Worm (Caenorhabditis elegans) whole organism, L4 larva: Measurements from ENCODE around the gene mocs-1.

ENCODE experiments used
- F44E2.7 ChIP-seq: fragments of 200-800 bp; sonication (Bioruptor generic); IDR thresholded peaks from 2 replicates; pipeline ENCODE4 v2.1.2; 2022; ENCODE audit warnings: missing genetic modification characterization, missing compliant biosample characterization
- F49E8.2 ChIP-seq: sonication (generic microtip); optimal IDR thresholded peaks from 2 replicates; lab custom pipeline; 2016; ENCODE audit warnings: missing compliant biosample characterization, mild to moderate bottlenecking, missing genetic modification characterization, borderline replicate concordance
- R02D3.7 ChIP-seq: fragments of 150-350 bp; sonication (generic microtip); optimal IDR thresholded peaks from 3 replicates; lab custom pipeline; 2014; ENCODE audit warnings: missing biosample characterization, missing genetic modification characterization
- T20F7.1 ChIP-seq: fragments of 200-800 bp; sonication (Bioruptor generic); optimal IDR thresholded peaks from 2 replicates; lab custom pipeline; 2018; ENCODE audit warnings: mild to moderate bottlenecking, missing genetic modification characterization, missing compliant biosample characterization
- Y75B8A.6 ChIP-seq: fragments of 200-800 bp; sonication (Bioruptor generic); IDR thresholded peaks from 2 replicates; pipeline ENCODE4 v1.3.6; 2022; ENCODE audit warnings: missing genetic modification reagents, missing genetic modification characterization, missing compliant biosample characterization
- arid-1 ChIP-seq: fragments of 200-800 bp; sonication (Bioruptor generic); conservative IDR thresholded peaks from 2 replicates; pipeline ENCODE4 v1.3.6; 2022; ENCODE audit warnings: missing genetic modification reagents, missing genetic modification characterization, missing compliant biosample characterization
- attf-4 ChIP-seq: sonication (generic microtip); optimal IDR thresholded peaks from 3 replicates; lab custom pipeline; 2017; ENCODE audit warnings: missing biosample characterization, missing genetic modification characterization
- ctbp-1 ChIP-seq: fragments of 200-800 bp; sonication (Bioruptor generic); IDR thresholded peaks from 2 replicates; pipeline ENCODE4 v1.3.6; 2022; ENCODE audit warnings: missing genetic modification reagents, missing genetic modification characterization, missing compliant biosample characterization
- daf-19 ChIP-seq: fragments of 200-800 bp; sonication (Bioruptor generic); conservative IDR thresholded peaks from 2 replicates; pipeline ENCODE4 v1.3.6; 2022; ENCODE audit warnings: missing genetic modification characterization, missing compliant biosample characterization
- dmd-6 ChIP-seq: fragments of 200-800 bp; sonication (Bioruptor generic); IDR thresholded peaks from 2 replicates; pipeline ENCODE4 v1.3.6; 2022; ENCODE audit warnings: missing genetic modification reagents, missing genetic modification characterization, missing compliant biosample characterization
- dpl-1 ChIP-seq: fragments of 150-350 bp; optimal IDR thresholded peaks from 2 replicates; lab custom pipeline; 2014; ENCODE audit warnings: missing biosample characterization, missing genetic modification reagents, missing genetic modification characterization
- dve-1 ChIP-seq: sonication (generic microtip); optimal IDR thresholded peaks from 2 replicates; lab custom pipeline; 2017; ENCODE audit warnings: antibody characterized with exemption, mild to moderate bottlenecking, missing genetic modification characterization, missing compliant biosample characterization; ENCODE audit not compliant: insufficient read depth
- egl-27 ChIP-seq: sonication (generic microtip); optimal IDR thresholded peaks from 3 replicates; lab custom pipeline; 2017; ENCODE audit warnings: missing biosample characterization, missing genetic modification reagents, missing genetic modification characterization
- fkh-10 ChIP-seq: fragments of 150-350 bp; optimal IDR thresholded peaks from 2 replicates; lab custom pipeline; 2014; ENCODE audit warnings: missing biosample characterization, missing genetic modification reagents, missing genetic modification characterization
- hif-1 ChIP-seq, 2 experiments: sonication (generic microtip); optimal IDR thresholded peaks; 2 replicates each; lab custom pipeline; 2016 to 2017; ENCODE audit warnings: missing compliant biosample characterization in 2 of 2, missing genetic modification characterization in 2 of 2, missing genetic modification reagents in 2 of 2, missing genotype in 2 of 2, mild to moderate bottlenecking in 1 of 2
- hlh-11 ChIP-seq: fragments of 200-800 bp; sonication (Bioruptor generic); optimal IDR thresholded peaks from 2 replicates; lab custom pipeline; 2018; ENCODE audit warnings: mild to moderate bottlenecking, missing genetic modification characterization, missing compliant biosample characterization
- hlh-30 ChIP-seq: sonication (generic microtip); optimal IDR thresholded peaks from 2 replicates; lab custom pipeline; 2017; ENCODE audit warnings: antibody characterized with exemption, mild to moderate bottlenecking, missing genetic modification characterization, missing compliant biosample characterization; ENCODE audit not compliant: insufficient read depth
- hmg-1.1 ChIP-seq: fragments of 200-800 bp; sonication (Bioruptor generic); IDR thresholded peaks from 2 replicates; pipeline ENCODE4 v1.3.6; 2022; ENCODE audit warnings: missing genetic modification reagents, missing genetic modification characterization, missing compliant biosample characterization
- madf-5 ChIP-seq, 2 experiments: fragments of 200-800 bp; sonication (Bioruptor generic); IDR thresholded peaks; 2 replicates each; pipeline ENCODE4 v1.3.6; 2022; ENCODE audit warnings: missing compliant biosample characterization in 2 of 2, missing genetic modification characterization in 2 of 2
- mdl-1 ChIP-seq, 2 experiments: fragments of 150-350 bp in 1 of 2; sonication (generic microtip) in 1 of 2; optimal IDR thresholded peaks; 2 replicates each; lab custom pipeline; 2014 to 2017; ENCODE audit warnings: missing biosample characterization in 2 of 2, missing genetic modification characterization in 2 of 2
- mep-1 ChIP-seq: fragments of 150-350 bp; sonication (generic microtip); optimal IDR thresholded peaks from 3 replicates; lab custom pipeline; 2014; ENCODE audit warnings: missing biosample characterization, missing genetic modification characterization
- mxl-3 ChIP-seq: fragments of 200-800 bp; sonication (Bioruptor generic); optimal IDR thresholded peaks from 2 replicates; lab custom pipeline; 2018; ENCODE audit warnings: mild to moderate bottlenecking, missing genetic modification characterization, missing compliant biosample characterization
- nhr-102 ChIP-seq: sonication (generic microtip); optimal IDR thresholded peaks from 2 replicates; lab custom pipeline; 2016; ENCODE audit warnings: mild to moderate bottlenecking, missing genetic modification characterization, moderate library complexity, missing compliant biosample characterization
- nhr-237 ChIP-seq: sonication (generic microtip); optimal IDR thresholded peaks from 2 replicates; lab custom pipeline; 2017; ENCODE audit warnings: missing biosample characterization, missing genetic modification characterization
- nhr-28 ChIP-seq: fragments of 150-350 bp; optimal IDR thresholded peaks from 2 replicates; lab custom pipeline; 2014; ENCODE audit warnings: missing biosample characterization, missing genetic modification characterization
- nhr-42 ChIP-seq: fragments of 200-800 bp; sonication (Bioruptor generic); IDR thresholded peaks from 2 replicates; pipeline ENCODE4 v1.3.6; 2022; ENCODE audit warnings: missing genetic modification characterization, missing compliant biosample characterization
- nhr-48 ChIP-seq: sonication (generic microtip); optimal IDR thresholded peaks from 2 replicates; lab custom pipeline; 2016; ENCODE audit warnings: mild to moderate bottlenecking, missing genetic modification characterization, missing compliant biosample characterization
- nhr-76 ChIP-seq: fragments of 150-350 bp; optimal IDR thresholded peaks from 2 replicates; lab custom pipeline; 2014; ENCODE audit warnings: missing biosample characterization, missing genetic modification characterization
- php-3 ChIP-seq: fragments of 200-800 bp; sonication (Bioruptor generic); IDR thresholded peaks from 2 replicates; pipeline ENCODE4 v1.3.6; 2022; ENCODE audit warnings: missing genetic modification reagents, missing genetic modification characterization, missing compliant biosample characterization
- pqm-1 ChIP-seq: sonication (generic microtip); optimal IDR thresholded peaks from 2 replicates; lab custom pipeline; 2017; ENCODE audit warnings: missing biosample characterization, missing genetic modification characterization
- sdz-12 ChIP-seq: fragments of 200-800 bp; sonication (Bioruptor generic); optimal IDR thresholded peaks from 2 replicates; lab custom pipeline; 2018; ENCODE audit warnings: mild to moderate bottlenecking, missing genetic modification characterization, missing compliant biosample characterization
- set-16 ChIP-seq: fragments of 200-800 bp; sonication (Bioruptor generic); IDR thresholded peaks from 2 replicates; pipeline ENCODE4 v1.3.6; 2022; ENCODE audit warnings: missing genetic modification reagents, missing genetic modification characterization, missing compliant biosample characterization
- snpc-4 ChIP-seq: fragments of 150-350 bp; optimal IDR thresholded peaks from 2 replicates; lab custom pipeline; 2014; ENCODE audit warnings: missing biosample characterization, missing genetic modification characterization
- unc-39 ChIP-seq: sonication (generic microtip); optimal IDR thresholded peaks from 2 replicates; lab custom pipeline; 2017; ENCODE audit warnings: missing biosample characterization, missing genetic modification characterization
- zip-11 ChIP-seq: fragments of 200-800 bp; sonication (Bioruptor generic); IDR thresholded peaks from 2 replicates; pipeline ENCODE4 v1.3.6; 2022; ENCODE audit warnings: missing genetic modification characterization, missing compliant biosample characterization
- ztf-11 ChIP-seq: fragments of 150-350 bp; optimal IDR thresholded peaks from 2 replicates; lab custom pipeline; 2014; ENCODE audit warnings: missing biosample characterization, missing genetic modification characterization
- ztf-7 ChIP-seq: fragments of 150-350 bp; optimal IDR thresholded peaks from 2 replicates; lab custom pipeline; 2014; ENCODE audit warnings: missing biosample characterization, missing genetic modification characterization

mocs-1 gene

DNA sequence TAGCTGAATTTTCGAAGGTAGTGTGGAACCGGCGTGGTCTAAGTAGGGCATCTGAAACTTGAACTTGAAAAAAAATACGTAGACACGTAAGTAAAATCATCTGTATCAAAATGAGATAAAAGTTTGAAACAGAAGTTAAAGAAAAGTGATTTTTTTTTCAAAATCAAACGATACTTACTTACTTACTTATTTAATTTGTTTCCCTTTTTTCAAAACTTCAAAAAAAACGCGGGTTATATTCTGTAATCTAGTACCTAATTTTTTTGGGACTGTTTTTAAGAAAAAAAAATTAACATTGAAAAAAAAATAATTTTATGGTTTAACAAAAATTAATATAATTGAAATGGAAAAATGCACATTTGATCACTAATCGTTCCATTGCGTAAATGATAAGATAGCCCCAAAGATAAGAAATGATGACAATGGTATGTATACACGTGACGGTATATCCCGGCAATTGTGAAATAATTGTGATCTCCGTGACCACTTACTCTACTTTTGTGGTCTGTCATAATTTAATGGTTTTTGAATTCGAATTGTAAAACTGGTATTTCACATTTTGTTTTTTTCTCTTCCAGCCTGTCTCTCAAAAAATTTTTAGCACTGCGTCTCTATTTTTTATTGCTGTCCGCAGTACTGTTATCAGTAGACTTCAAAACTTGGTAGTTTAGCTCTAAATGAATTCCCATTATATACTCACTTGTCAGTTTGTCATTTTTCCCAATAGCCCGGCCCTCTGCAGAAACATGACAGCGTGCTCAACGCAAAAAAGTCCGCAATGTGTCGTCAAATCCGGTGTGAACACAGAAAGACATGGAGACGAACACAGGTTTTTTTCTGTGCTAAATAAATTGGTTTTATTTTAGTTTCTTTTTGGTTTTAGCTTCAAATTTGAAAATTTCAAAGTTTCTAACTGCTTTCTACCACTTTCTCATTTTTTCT is at the start of gene mocs-1:
mocs-1 (minus strand) TSS at position 51 of the 942 bp plus-strand sequence.
- TF ChIP-seq ctbp-1 (GFP tag; lab: Robert Waterston, UW) (no peak), hlh-11 (tag; lab: Kevin White, UChicago) (peak; percentile 50), hif-1 (tag; optimal IDR thresholded peaks at IDR 0.05; lab: Kevin White, UChicago) (no peak), dpl-1 (peak; percentile 17), hmg-1.1 (GFP tag; lab: Robert Waterston, UW) (0 out of 2 replicates have a peak, but pooled peaks have one; percentile 6), nhr-48 (tag; lab: Kevin White, UChicago) (peak; percentile 47), mep-1 (tag; lab: Kevin White, UChicago) (no peak), nhr-102 (tag; lab: Kevin White, UChicago) (peak; percentile 65), mdl-1 (tag; optimal IDR thresholded peaks at IDR 0.05; lab: Kevin White, UChicago) (peak in 1 of 2 experiments; percentile 60), hlh-30 (tag; lab: Kevin White, UChicago) (peak; percentile 41), dmd-6 (GFP tag; lab: Robert Waterston, UW) (peak; percentile 54), dve-1 (peak; percentile 54), php-3 (GFP tag; lab: Robert Waterston, UW) (peak; percentile 86), pqm-1 (tag; lab: Kevin White, UChicago) (peak; percentile 27), unc-39 (tag; lab: Kevin White, UChicago) (no peak), madf-5 (GFP tag; IDR thresholded peaks at IDR 0.05; lab: Robert Waterston, UW) (no peak), zip-11 (GFP tag; lab: Robert Waterston, UW) (no peak), nhr-28 (tag; lab: Kevin White, UChicago) (peak; percentile 57)

DNA sequence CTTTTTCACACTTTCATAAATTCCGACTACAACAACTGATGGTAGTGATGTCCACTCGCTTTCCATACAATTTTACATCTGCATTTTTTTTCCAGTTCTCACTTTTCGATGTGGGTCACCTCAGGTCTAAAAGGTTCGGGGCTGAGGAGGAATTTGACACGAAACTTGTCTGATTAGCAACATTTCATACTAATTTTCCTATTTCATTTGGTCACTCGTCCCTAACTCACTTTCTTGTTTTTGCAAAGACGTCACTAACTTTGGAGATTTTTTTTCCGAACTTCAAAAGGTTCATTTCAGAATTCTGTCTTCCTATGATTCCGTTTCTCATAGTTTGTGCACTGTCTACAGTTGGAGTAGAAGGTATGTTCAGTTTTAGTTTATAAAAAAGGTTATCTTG is 47.2 kb upstream of the mocs-1 start, which contains the start of gene H13N06.2:
H13N06.2 (plus strand) TSS at position 301 of the 400 bp plus-strand sequence.
- TF ChIP-seq nhr-237 (tag; lab: Kevin White, UChicago) (no peak), ztf-7 (tag; lab: Kevin White, UChicago) (no peak), arid-1 (GFP tag; lab: Robert Waterston, UW) (no peak)

ce11 chrX:15487162-15487561 is 46.6 kb upstream of the mocs-1 start:
- TF ChIP-seq nhr-76 (tag; lab: Kevin White, UChicago) (no peak), R02D3.7 (tag; lab: Kevin White, UChicago) (no peak), Y75B8A.6 (GFP tag; lab: Robert Waterston, UW) (no peak), ztf-11 (tag; lab: Kevin White, UChicago) (no peak), daf-19 (GFP tag; lab: Robert Waterston, UW) (no peak), dpl-1 (no peak), dve-1 (no peak), F49E8.2 (tag; lab: Kevin White, UChicago) (no peak), egl-27 (tag; lab: Kevin White, UChicago) (no peak), fkh-10 (no peak), hlh-11 (tag; lab: Kevin White, UChicago) (peak; percentile 5), nhr-48 (tag; lab: Kevin White, UChicago) (no peak), sdz-12 (GFP tag; lab: Kevin White, UChicago) (no peak), nhr-102 (tag; lab: Kevin White, UChicago) (no peak), mep-1 (tag; lab: Kevin White, UChicago) (no peak), nhr-42 (GFP tag; lab: Robert Waterston, UW) (no peak), mxl-3 (GFP tag; lab: Kevin White, UChicago) (peak; percentile 69), F44E2.7 (no peak), T20F7.1 (no peak), set-16 (GFP tag; lab: Robert Waterston, UW) (peak; percentile 45; the same call in 1 of the 2 replicates), attf-4 (tag; lab: Kevin White, UChicago) (no peak), snpc-4 (tag; lab: Kevin White, UChicago) (no peak)
